Worm (Caenorhabditis elegans) whole organism, L1 larva: ENCODE measurements around the gene idpp-8.

Experiments
- C04F5.9 ChIP-seq: sonication (generic microtip); optimal IDR thresholded peaks from 2 replicates; lab custom pipeline; 2016; ENCODE audit warnings: missing genetic modification characterization, missing compliant biosample characterization
- C16A3.4 ChIP-seq: fragments of 150-350 bp; optimal IDR thresholded peaks from 2 replicates; lab custom pipeline; 2014; ENCODE audit warnings: missing biosample characterization, missing genetic modification characterization
- C34B4.2 ChIP-seq: sonication (generic microtip); optimal IDR thresholded peaks from 2 replicates; lab custom pipeline; 2017; ENCODE audit warnings: mild to moderate bottlenecking, missing genetic modification characterization, missing compliant biosample characterization
- F16B12.6 ChIP-seq: fragments of 150-350 bp; optimal IDR thresholded peaks from 2 replicates; lab custom pipeline; 2014; ENCODE audit warnings: missing biosample characterization, missing genetic modification characterization
- ceh-8 ChIP-seq: fragments of 200-800 bp; sonication (Bioruptor generic); optimal IDR thresholded peaks from 2 replicates; lab custom pipeline; 2018; ENCODE audit warnings: mild to moderate bottlenecking, missing genetic modification characterization, moderate library complexity, missing compliant biosample characterization
- ceh-88 ChIP-seq: fragments of 200-800 bp; sonication (Bioruptor generic); IDR thresholded peaks from 2 replicates; pipeline ENCODE4 v1.3.6; 2022; ENCODE audit warnings: missing genetic modification characterization, missing compliant biosample characterization
- ceh-90 ChIP-seq: sonication (generic microtip); optimal IDR thresholded peaks from 2 replicates; lab custom pipeline; 2016; ENCODE audit warnings: missing genetic modification characterization, missing compliant biosample characterization
- ces-1 ChIP-seq: fragments of 150-350 bp; optimal IDR thresholded peaks from 2 replicates; lab custom pipeline; 2014; ENCODE audit warnings: missing biosample characterization, missing genetic modification reagents, missing genetic modification characterization
- dsc-1 ChIP-seq: sonication (generic microtip); optimal IDR thresholded peaks from 2 replicates; lab custom pipeline; 2016; ENCODE audit warnings: mild to moderate bottlenecking, missing genetic modification characterization, missing compliant biosample characterization
- efl-1 ChIP-seq, 4 experiments: fragments of 150-350 bp; optimal IDR thresholded peaks in 3 of 4; peaks in 1 of 4; 1 replicate in 1 of 4; 2 replicates in 3 of 4; lab custom pipeline; 2014; ENCODE audit warnings: missing biosample characterization in 2 of 4, missing genetic modification characterization in 2 of 4, missing genetic modification reagents in 2 of 4
- efl-3 ChIP-seq: fragments of 200-800 bp; sonication (Bioruptor generic); optimal IDR thresholded peaks from 2 replicates; lab custom pipeline; 2018; ENCODE audit warnings: mild to moderate bottlenecking, missing genetic modification characterization, missing compliant biosample characterization
- egl-13 ChIP-seq: sonication (generic microtip); optimal IDR thresholded peaks from 2 replicates; lab custom pipeline; 2016; ENCODE audit warnings: missing genotype, missing genetic modification reagents, missing genetic modification characterization, missing compliant biosample characterization
- elt-2 ChIP-seq: sonication (generic microtip); optimal IDR thresholded peaks from 2 replicates; lab custom pipeline; 2016; ENCODE audit warnings: missing genetic modification characterization, mild to moderate bottlenecking, inconsistent platforms, missing compliant biosample characterization, missing genetic modification reagents
- elt-3 ChIP-seq, 6 experiments: fragments of 150-350 bp in 1 of 6; sonication (generic microtip); optimal IDR thresholded peaks; 2 replicates each; lab custom pipeline; 2017 to 2018; ENCODE audit warnings: missing biosample characterization in 6 of 6, missing genetic modification characterization in 6 of 6, inconsistent platforms in 1 of 6
- fkh-8 ChIP-seq: sonication (generic microtip); optimal IDR thresholded peaks from 2 replicates; lab custom pipeline; 2016; ENCODE audit warnings: mild to moderate bottlenecking, missing genetic modification characterization, missing compliant biosample characterization
- fos-1 ChIP-seq: fragments of 150-350 bp; optimal IDR thresholded peaks from 2 replicates; lab custom pipeline; 2014; ENCODE audit warnings: missing biosample characterization, missing genetic modification characterization
- grh-1 ChIP-seq: fragments of 200-800 bp; sonication (Bioruptor generic); IDR thresholded peaks from 2 replicates; pipeline ENCODE4 v1.3.6; 2022; ENCODE audit warnings: missing genetic modification reagents, missing genetic modification characterization, missing compliant biosample characterization
- hpl-2 ChIP-seq: fragments of 150-350 bp; optimal IDR thresholded peaks from 2 replicates; lab custom pipeline; 2014; ENCODE audit warnings: missing biosample characterization, missing genetic modification reagents, missing genetic modification characterization
- irx-1 ChIP-seq: sonication (generic microtip); optimal IDR thresholded peaks from 2 replicates; lab custom pipeline; 2016; ENCODE audit warnings: missing genetic modification characterization, missing compliant biosample characterization
- isw-1 ChIP-seq: fragments of 200-800 bp; sonication (Bioruptor generic); IDR thresholded peaks from 2 replicates; pipeline ENCODE4 v1.3.6; 2022; ENCODE audit warnings: missing genetic modification characterization, missing compliant biosample characterization
- lin-13 ChIP-seq: fragments of 150-350 bp; optimal IDR thresholded peaks from 2 replicates; lab custom pipeline; 2014; ENCODE audit warnings: missing biosample characterization, missing genetic modification reagents, missing genetic modification characterization
- lin-14 ChIP-seq: fragments of 200-800 bp; sonication (Bioruptor generic); optimal IDR thresholded peaks from 2 replicates; lab custom pipeline; 2018; ENCODE audit warnings: mild to moderate bottlenecking, missing genetic modification characterization, moderate library complexity, missing compliant biosample characterization
- lin-15B ChIP-seq: fragments of 150-350 bp; sonication (generic microtip); optimal IDR thresholded peaks from 3 replicates; lab custom pipeline; 2014; ENCODE audit warnings: missing biosample characterization, missing genetic modification characterization
- lin-35 ChIP-seq, 2 experiments: fragments of 150-350 bp; optimal IDR thresholded peaks; 2 replicates each; lab custom pipeline; 2014; ENCODE audit warnings: missing biosample characterization in 2 of 2, missing genetic modification characterization in 2 of 2, missing genetic modification reagents in 2 of 2
- lir-3 ChIP-seq: sonication (generic microtip); optimal IDR thresholded peaks from 2 replicates; lab custom pipeline; 2016; ENCODE audit warnings: mild to moderate bottlenecking, missing genetic modification characterization, moderate library complexity, missing compliant biosample characterization; ENCODE audit not compliant: poor library complexity
- lsy-2 ChIP-seq, 2 experiments: fragments of 150-350 bp; optimal IDR thresholded peaks; 2 replicates each; lab custom pipeline; 2014; ENCODE audit warnings: missing biosample characterization in 2 of 2, missing genetic modification characterization in 2 of 2
- mdl-1 ChIP-seq, 2 experiments: fragments of 150-350 bp; optimal IDR thresholded peaks; 2 replicates each; lab custom pipeline; 2014 to 2017; ENCODE audit warnings: missing biosample characterization in 2 of 2, missing genetic modification characterization in 2 of 2, inconsistent platforms in 1 of 2
- mep-1 ChIP-seq: fragments of 150-350 bp; optimal IDR thresholded peaks from 2 replicates; lab custom pipeline; 2014; ENCODE audit warnings: missing biosample characterization, missing genetic modification characterization
- nhr-11 ChIP-seq: fragments of 150-350 bp; optimal IDR thresholded peaks from 2 replicates; lab custom pipeline; 2014; ENCODE audit warnings: missing biosample characterization, missing genetic modification characterization
- nhr-19 ChIP-seq: fragments of 200-800 bp; sonication (Bioruptor generic); conservative IDR thresholded peaks from 2 replicates; pipeline ENCODE4 v1.3.6; 2022; ENCODE audit warnings: missing genetic modification characterization, missing compliant biosample characterization
- nhr-20 ChIP-seq: sonication (generic microtip); optimal IDR thresholded peaks from 2 replicates; lab custom pipeline; 2016; ENCODE audit warnings: mild to moderate bottlenecking, missing genetic modification characterization, missing compliant biosample characterization
- nhr-237 ChIP-seq: fragments of 150-350 bp; optimal IDR thresholded peaks from 2 replicates; lab custom pipeline; 2014; ENCODE audit warnings: missing biosample characterization, missing genetic modification characterization
- nhr-47 ChIP-seq: sonication (generic microtip); optimal IDR thresholded peaks from 2 replicates; lab custom pipeline; 2016; ENCODE audit warnings: mild to moderate bottlenecking, missing genetic modification characterization, moderate library complexity, missing compliant biosample characterization
- nhr-71 ChIP-seq: sonication (generic microtip); optimal IDR thresholded peaks from 2 replicates; lab custom pipeline; 2016; ENCODE audit warnings: mild to moderate bottlenecking, missing genetic modification characterization, moderate library complexity, missing compliant biosample characterization
- nhr-85 ChIP-seq: sonication (generic microtip); peaks from one replicate; lab custom pipeline; 2016; ENCODE audit warnings: missing genetic modification characterization, inconsistent platforms, missing compliant biosample characterization
- nhr-90 ChIP-seq: sonication (generic microtip); optimal IDR thresholded peaks from 2 replicates; lab custom pipeline; 2016; ENCODE audit warnings: mild to moderate bottlenecking, missing genetic modification characterization, missing compliant biosample characterization; ENCODE audit not compliant: poor library complexity
- pax-3 ChIP-seq: fragments of 200-800 bp; sonication (Bioruptor generic); optimal IDR thresholded peaks from 2 replicates; lab custom pipeline; 2018; ENCODE audit warnings: mild to moderate bottlenecking, missing genetic modification characterization, moderate library complexity, missing compliant biosample characterization
- pqm-1 ChIP-seq: sonication (generic microtip); optimal IDR thresholded peaks from 3 replicates; lab custom pipeline; 2017; ENCODE audit warnings: missing biosample characterization, missing genetic modification characterization
- rnt-1 ChIP-seq: sonication (generic microtip); optimal IDR thresholded peaks from 2 replicates; lab custom pipeline; 2016; ENCODE audit warnings: mild to moderate bottlenecking, missing genetic modification characterization, moderate library complexity, missing compliant biosample characterization
- skn-1 ChIP-seq: fragments of 150-350 bp; optimal IDR thresholded peaks from 2 replicates; lab custom pipeline; 2014; ENCODE audit warnings: missing biosample characterization, missing genetic modification characterization
- snpc-4 ChIP-seq: fragments of 150-350 bp; optimal IDR thresholded peaks from 2 replicates; lab custom pipeline; 2014; ENCODE audit warnings: missing biosample characterization, missing genetic modification characterization
- snu-23 ChIP-seq: sonication (generic microtip); optimal IDR thresholded peaks from 2 replicates; lab custom pipeline; 2016; ENCODE audit warnings: missing genetic modification characterization, missing compliant biosample characterization
- sox-4 ChIP-seq: sonication (generic microtip); optimal IDR thresholded peaks from 2 replicates; lab custom pipeline; 2016; ENCODE audit warnings: missing genetic modification characterization, missing compliant biosample characterization
- swsn-7 ChIP-seq: sonication (generic microtip); optimal IDR thresholded peaks from 2 replicates; lab custom pipeline; 2016; ENCODE audit warnings: missing genetic modification characterization, missing compliant biosample characterization
- tbx-2 ChIP-seq: sonication (generic microtip); optimal IDR thresholded peaks from 2 replicates; lab custom pipeline; 2016; ENCODE audit warnings: missing genetic modification characterization, missing compliant biosample characterization
- tlp-1 ChIP-seq: fragments of 150-350 bp; optimal IDR thresholded peaks from 2 replicates; lab custom pipeline; 2014; ENCODE audit warnings: missing biosample characterization, missing genetic modification characterization
- unc-130 ChIP-seq: fragments of 150-350 bp; optimal IDR thresholded peaks from 2 replicates; lab custom pipeline; 2017; ENCODE audit warnings: missing biosample characterization, missing genetic modification characterization, inconsistent platforms
- unc-86 ChIP-seq: sonication (generic microtip); optimal IDR thresholded peaks from 2 replicates; lab custom pipeline; 2016; ENCODE audit warnings: missing genetic modification characterization, missing compliant biosample characterization
- vab-15 ChIP-seq: sonication (generic microtip); optimal IDR thresholded peaks from 2 replicates; lab custom pipeline; 2017; ENCODE audit warnings: missing genotype, mild to moderate bottlenecking, missing genetic modification characterization, missing compliant biosample characterization
- xbp-1 ChIP-seq: sonication (generic microtip); optimal IDR thresholded peaks from 2 replicates; lab custom pipeline; 2016; ENCODE audit warnings: missing genetic modification characterization, missing compliant biosample characterization
- ztf-11 ChIP-seq, 2 experiments: sonication (generic microtip); optimal IDR thresholded peaks; 2 replicates each; lab custom pipeline; 2016 to 2017; ENCODE audit warnings: missing genetic modification characterization in 2 of 2, missing biosample characterization in 1 of 2, missing compliant biosample characterization in 1 of 2
- ztf-4 ChIP-seq: fragments of 150-350 bp; optimal IDR thresholded peaks from 2 replicates; lab custom pipeline; 2014; ENCODE audit warnings: missing biosample characterization, missing genetic modification characterization

Gene idpp-8

DNA sequence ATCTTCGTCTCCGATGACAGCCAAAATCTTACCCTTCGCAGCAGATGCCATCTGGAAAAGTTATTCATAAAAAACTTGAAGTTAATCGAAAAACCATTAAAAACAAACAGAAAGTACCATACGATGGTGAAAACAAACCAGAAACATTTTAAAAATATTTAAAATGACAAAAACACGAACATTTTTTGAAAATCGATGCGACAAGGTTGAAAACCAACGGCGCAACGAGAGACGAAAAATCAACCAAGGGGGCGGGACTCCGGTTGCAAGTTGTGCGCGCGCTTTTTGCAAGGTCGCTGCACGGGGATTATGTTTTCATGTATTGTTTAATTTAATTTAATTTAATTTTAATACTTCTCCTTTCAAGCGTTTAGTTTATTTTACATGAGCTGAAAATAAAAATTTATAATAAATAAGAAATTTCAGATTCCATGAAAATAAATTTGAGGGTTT lies 11.7 kb upstream of the idpp-8 start, which contains the start of gene vha-9:
Gene vha-9, minus strand, starts transcription at position 51 of the 453 bp plus-strand sequence.
- TF ChIP-seq isw-1 (GFP tag; lab: Robert Waterston, UW) (peak; percentile 48), snpc-4 (peak; percentile 37), grh-1 (GFP tag; lab: Robert Waterston, UW) (peak; percentile 51), skn-1 (tag; lab: Kevin White, UChicago) (peak; percentile 71), lin-14 (peak; percentile 81), efl-1 (optimal IDR thresholded peaks at IDR 0.05; lab: Kevin White, UChicago) (peak; percentile 58 to 77), efl-1 (GFP tag; optimal IDR thresholded peaks at IDR 0.05 in 1 of 2; lab: Kevin White, UChicago) (peak; percentile 71 to 97), nhr-11 (no peak), nhr-237 (no peak), swsn-7 (tag; lab: Kevin White, UChicago) (peak; percentile 74), ztf-4 (tag; lab: Kevin White, UChicago) (peak; percentile 26), unc-130 (tag; lab: Kevin White, UChicago) (peak; percentile 78), pax-3 (tag; lab: Kevin White, UChicago) (no peak), ceh-88 (GFP tag; lab: Robert Waterston, UW) (peak; percentile 35; the same call in 1 of the 2 replicates), C34B4.2 (tag; lab: Kevin White, UChicago) (no peak), xbp-1 (peak; percentile 70), rnt-1 (tag; lab: Kevin White, UChicago) (peak; percentile 74), vab-15 (tag; lab: Kevin White, UChicago) (no peak), fkh-8 (tag; lab: Kevin White, UChicago) (peak; percentile 45), tbx-2 (tag; lab: Kevin White, UChicago) (peak; percentile 76), lin-35 (GFP tag; optimal IDR thresholded peaks at IDR 0.05; lab: Kevin White, UChicago) (peak; percentile 55 to 62), snu-23 (GFP tag; lab: Kevin White, UChicago) (peak; percentile 82), ces-1 (GFP tag; lab: Kevin White, UChicago) (peak; percentile 34), sox-4 (tag; lab: Kevin White, UChicago) (peak; percentile 13), pqm-1 (tag; lab: Kevin White, UChicago) (no peak), F16B12.6 (tag; lab: Kevin White, UChicago) (peak; percentile 52), ceh-8 (peak; percentile 27), elt-3 (tag; optimal IDR thresholded peaks at IDR 0.05; lab: Kevin White, UChicago) (peak in 1 of 6 experiments; percentile 37), lir-3 (peak; percentile 31), nhr-47 (tag; lab: Kevin White, UChicago) (peak; percentile 76), mep-1 (tag; lab: Kevin White, UChicago) (peak; percentile 25), lin-15B (peak; percentile 31), ceh-90 (tag; lab: Kevin White, UChicago) (no peak), mdl-1 (tag; optimal IDR thresholded peaks at IDR 0.05; lab: Kevin White, UChicago) (peak in 1 of 2 experiments; percentile 57), C04F5.9 (tag; lab: Kevin White, UChicago) (peak; percentile 14), unc-86 (tag; lab: Kevin White, UChicago) (peak; percentile 57), nhr-71 (tag; lab: Kevin White, UChicago) (peak; percentile 83), ztf-11 (tag; optimal IDR thresholded peaks at IDR 0.05; lab: Kevin White, UChicago) (peak in 1 of 2 experiments; percentile 59), efl-3 (GFP tag; lab: Kevin White, UChicago) (no peak), irx-1 (tag; lab: Kevin White, UChicago) (peak; percentile 13), lin-13 (GFP tag; lab: Kevin White, UChicago) (peak; percentile 41), C16A3.4 (peak; percentile 66), nhr-20 (tag; lab: Kevin White, UChicago) (peak; percentile 72), fos-1 (tag; lab: Kevin White, UChicago) (no peak), lsy-2 (tag; optimal IDR thresholded peaks at IDR 0.05; lab: Kevin White, UChicago) (peak; percentile 61 to 78), nhr-85 (tag; lab: Kevin White, UChicago) (peak; percentile 57), egl-13 (tag; lab: Kevin White, UChicago) (peak; percentile 4), elt-2 (tag; lab: Kevin White, UChicago) (no peak), nhr-90 (tag; lab: Kevin White, UChicago) (peak; percentile 81), dsc-1 (tag; lab: Kevin White, UChicago) (peak; percentile 70), nhr-19 (GFP tag; lab: Robert Waterston, UW) (peak; percentile 57), hpl-2 (peak; percentile 3), tlp-1 (tag; lab: Kevin White, UChicago) (no peak)
